Worm (Caenorhabditis elegans) whole organism, mixed stage, embryonic: Measurements from ENCODE around the gene chin-1.

ENCODE experiments used
- ceh-39 ChIP-seq: fragments of 150-350 bp; optimal IDR thresholded peaks from 2 replicates; lab custom pipeline; 2014; ENCODE audit warnings: missing biosample characterization, missing genetic modification characterization
- ces-1 ChIP-seq: fragments of 150-350 bp; optimal IDR thresholded peaks from 2 replicates; lab custom pipeline; 2014; ENCODE audit warnings: missing biosample characterization, missing genetic modification reagents, missing genetic modification characterization
- cnd-1 ChIP-seq: fragments of 200-800 bp; sonication (Bioruptor generic); optimal IDR thresholded peaks from 2 replicates; lab custom pipeline; 2018; ENCODE audit warnings: mild to moderate bottlenecking, missing genetic modification characterization, missing compliant biosample characterization
- elt-1 ChIP-seq: sonication (generic microtip); optimal IDR thresholded peaks from 2 replicates; lab custom pipeline; 2017; ENCODE audit warnings: missing genetic modification characterization, mild to moderate bottlenecking, missing compliant biosample characterization, antibody characterized with exemption, moderate library complexity, borderline replicate concordance; ENCODE audit not compliant: insufficient read depth
- elt-3 ChIP-seq: fragments of 150-350 bp; optimal IDR thresholded peaks from 2 replicates; lab custom pipeline; 2014; ENCODE audit warnings: missing biosample characterization, missing genetic modification characterization
- hlh-1 ChIP-seq: fragments of 150-350 bp; optimal IDR thresholded peaks from 2 replicates; lab custom pipeline; 2014; ENCODE audit warnings: missing biosample characterization, missing genetic modification reagents, missing genetic modification characterization
- lin-13 ChIP-seq: fragments of 150-350 bp; optimal IDR thresholded peaks from 2 replicates; lab custom pipeline; 2014; ENCODE audit warnings: missing biosample characterization, missing genetic modification characterization
- lsy-2 ChIP-seq: fragments of 150-350 bp; optimal IDR thresholded peaks from 2 replicates; lab custom pipeline; 2014; ENCODE audit warnings: missing biosample characterization, missing genetic modification characterization
- mep-1 ChIP-seq: fragments of 150-350 bp; optimal IDR thresholded peaks from 2 replicates; lab custom pipeline; 2017; ENCODE audit warnings: missing biosample characterization, missing genetic modification reagents, missing genetic modification characterization, inconsistent platforms
- mls-2 ChIP-seq: sonication (generic microtip); optimal IDR thresholded peaks from 2 replicates; lab custom pipeline; 2016; ENCODE audit warnings: mild to moderate bottlenecking, missing genetic modification characterization, moderate library complexity, missing compliant biosample characterization
- nhr-237 ChIP-seq: fragments of 150-350 bp; optimal IDR thresholded peaks from 2 replicates; lab custom pipeline; 2014; ENCODE audit warnings: missing biosample characterization, missing genetic modification characterization
- pha-4 ChIP-seq: fragments of 150-350 bp; optimal IDR thresholded peaks from 2 replicates; lab custom pipeline; 2018; ENCODE audit warnings: missing biosample characterization, missing genetic modification reagents, missing genetic modification characterization
- sem-2 ChIP-seq: fragments of 200-800 bp; sonication (Bioruptor generic); optimal IDR thresholded peaks from 2 replicates; lab custom pipeline; 2018; ENCODE audit warnings: mild to moderate bottlenecking, missing genetic modification characterization, missing compliant biosample characterization
- snpc-4 ChIP-seq: fragments of 150-350 bp; optimal IDR thresholded peaks from 2 replicates; lab custom pipeline; 2014; ENCODE audit warnings: missing biosample characterization, missing genetic modification characterization
- sptf-1 ChIP-seq: sonication (generic microtip); optimal IDR thresholded peaks from 2 replicates; lab custom pipeline; 2017; ENCODE audit warnings: mild to moderate bottlenecking, missing genetic modification characterization, moderate library complexity, missing compliant biosample characterization
- unc-120 ChIP-seq: sonication (generic microtip); optimal IDR thresholded peaks from 2 replicates; lab custom pipeline; 2017; ENCODE audit warnings: missing genetic modification characterization, missing compliant biosample characterization; ENCODE audit not compliant: poor library complexity, severe bottlenecking
- unc-62 ChIP-seq: fragments of 150-350 bp; optimal IDR thresholded peaks from 2 replicates; lab custom pipeline; 2014; ENCODE audit warnings: missing biosample characterization, missing genetic modification reagents, missing genetic modification characterization

The chin-1 gene

ce11 chrIII:989558-989957 is 47.5 kb downstream of the chin-1 start:
- TF ChIP-seq ceh-39 (tag; lab: Kevin White, UChicago), result no peak
- TF ChIP-seq elt-3 (tag; lab: Kevin White, UChicago), result no peak
- TF ChIP-seq unc-120 (tag; lab: Kevin White, UChicago), result no peak
- TF ChIP-seq nhr-237 (tag; lab: Kevin White, UChicago), result no peak
- TF ChIP-seq ces-1 (GFP tag; lab: Kevin White, UChicago), result peak; percentile 83

DNA sequence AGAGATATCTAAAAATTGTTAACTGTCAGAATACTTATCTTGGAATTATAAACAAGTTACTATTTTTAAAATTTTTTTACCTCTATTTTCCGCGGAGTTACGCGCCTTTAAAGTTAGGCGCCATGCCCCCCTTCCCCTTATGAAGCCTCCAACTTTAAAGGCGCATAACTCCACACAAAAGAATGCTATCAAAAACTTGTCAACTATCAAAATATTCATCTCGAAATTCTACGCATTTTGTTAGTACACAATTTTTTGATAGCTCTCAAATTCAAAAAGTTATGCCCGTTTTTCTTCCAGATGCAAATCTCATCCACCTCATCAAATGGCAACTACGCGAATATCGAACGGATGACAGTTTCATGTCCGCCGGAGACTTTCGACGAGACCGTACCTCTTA is 54.1 kb downstream of the chin-1 start, which contains the start of gene tbc-10:
TSS of gene tbc-10 (plus strand) at position 301 of the 400 bp plus-strand sequence.
- TF ChIP-seq hlh-1 (tag; lab: Kevin White, UChicago) (no peak), elt-1 (tag; lab: Kevin White, UChicago) (no peak), mls-2 (tag; lab: Kevin White, UChicago) (no peak), nhr-237 (tag; lab: Kevin White, UChicago) (no peak), cnd-1 (tag; lab: Kevin White, UChicago) (no peak), mep-1 (tag; lab: Kevin White, UChicago) (no peak), sem-2 (GFP tag; lab: Kevin White, UChicago) (no peak)

DNA sequence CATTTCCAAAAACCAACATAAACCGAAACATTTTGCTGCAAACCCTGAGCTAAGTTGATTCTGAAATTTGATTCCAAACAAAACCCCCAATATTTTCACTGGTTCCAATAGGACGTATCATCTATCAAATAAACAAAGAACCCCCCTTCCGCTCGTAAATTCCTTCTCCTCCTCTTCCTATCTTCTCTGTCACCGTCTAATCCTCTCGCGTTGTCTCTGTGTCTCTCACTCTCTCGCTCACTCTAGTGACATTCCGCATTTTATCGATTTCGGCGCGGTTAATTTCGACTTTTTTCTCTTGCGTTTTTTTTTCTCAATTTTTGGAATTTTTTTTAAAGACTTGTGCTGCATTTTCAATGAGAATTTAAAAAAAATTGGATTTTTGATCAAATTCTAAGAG is 55.1 kb downstream of the chin-1 start:
- TF ChIP-seq sptf-1 (tag; lab: Kevin White, UChicago) (no peak), snpc-4 (no peak), pha-4 (tag; lab: Kevin White, UChicago) (peak; percentile 50), lsy-2 (tag; lab: Kevin White, UChicago) (no peak), mls-2 (tag; lab: Kevin White, UChicago) (no peak), nhr-237 (tag; lab: Kevin White, UChicago) (peak; percentile 47), ces-1 (GFP tag; lab: Kevin White, UChicago) (peak; percentile 69), hlh-1 (tag; lab: Kevin White, UChicago) (peak; percentile 26), lin-13 (peak; percentile 12), unc-62 (GFP tag; lab: Kevin White, UChicago) (peak; percentile 64), elt-3 (tag; lab: Kevin White, UChicago) (peak; percentile 4)
- TF ChIP-seq, all 35 proteins: peak for 7
